Fruit fly (Drosophila melanogaster) whole organism, embryonic: Measurements from ENCODE around the gene Rbf.

Experiments used
- ATbp ChIP-seq: fragments of 200-800 bp; sonication (Bioruptor generic); optimal IDR thresholded peaks from 2 replicates; lab custom pipeline; 2017; ENCODE audit warnings: missing biosample characterization, mild to moderate bottlenecking, missing genetic modification characterization, missing genetic modification reagents
- Adf1 ChIP-seq: fragments of 200-800 bp; sonication (Bioruptor generic); IDR thresholded peaks from 2 replicates; pipeline ENCODE4 v1.3.6; 2022; ENCODE audit warnings: missing biosample characterization, missing genetic modification characterization
- Bdp1 ChIP-seq: fragments of 200-800 bp; sonication (Bioruptor generic); optimal IDR thresholded peaks from 3 replicates; lab custom pipeline; 2016; ENCODE audit warnings: missing biosample characterization, missing genetic modification characterization
- CG1024 ChIP-seq: fragments of 200-800 bp; sonication (Bioruptor generic); IDR thresholded peaks from 2 replicates; pipeline ENCODE4 v1.3.6; 2022; ENCODE audit warnings: missing biosample characterization, missing genetic modification characterization
- CG10979 ChIP-seq: fragments of 200-800 bp; sonication (Bioruptor generic); optimal IDR thresholded peaks from 2 replicates; lab custom pipeline; 2018; ENCODE audit warnings: missing biosample characterization, mild to moderate bottlenecking, missing genetic modification characterization, moderate library complexity
- CG11695 ChIP-seq: fragments of 200-800 bp; sonication (Bioruptor generic); IDR thresholded peaks from 3 replicates; pipeline ENCODE4 v1.3.6; 2022; ENCODE audit warnings: missing biosample characterization, missing genetic modification characterization
- CG12071 ChIP-seq: fragments of 200-800 bp; sonication (Bioruptor generic); optimal IDR thresholded peaks from 3 replicates; lab custom pipeline; 2018; ENCODE audit warnings: missing biosample characterization, mild to moderate bottlenecking, missing genetic modification characterization
- CG12744 ChIP-seq: fragments of 200-800 bp; sonication (Bioruptor generic); optimal IDR thresholded peaks from 2 replicates; lab custom pipeline; 2016; ENCODE audit warnings: missing biosample characterization, missing genetic modification characterization
- CG12942 ChIP-seq: fragments of 200-800 bp; sonication (Bioruptor generic); optimal IDR thresholded peaks from 3 replicates; lab custom pipeline; 2016; ENCODE audit warnings: missing biosample characterization, missing genetic modification characterization
- CG13894 ChIP-seq: fragments of 200-800 bp; sonication (Bioruptor generic); optimal IDR thresholded peaks from 3 replicates; lab custom pipeline; 2018; ENCODE audit warnings: missing biosample characterization, mild to moderate bottlenecking, missing genetic modification characterization, moderate library complexity
- CG14014 ChIP-seq: fragments of 200-800 bp; sonication (Bioruptor generic); IDR thresholded peaks from 2 replicates; pipeline ENCODE4 v1.3.6; 2022; ENCODE audit warnings: missing biosample characterization, missing genetic modification characterization
- CG14050 ChIP-seq: fragments of 200-800 bp; sonication (Bioruptor generic); IDR thresholded peaks from 3 replicates; pipeline ENCODE4 v1.3.6; 2022; ENCODE audit warnings: missing biosample characterization, missing genetic modification characterization
- CG3163 ChIP-seq: fragments of 200-800 bp; sonication (Bioruptor generic); optimal IDR thresholded peaks from 3 replicates; lab custom pipeline; 2016; ENCODE audit warnings: missing biosample characterization, missing genetic modification characterization
- CG32772 ChIP-seq: fragments of 200-800 bp; sonication (Bioruptor generic); IDR thresholded peaks from 2 replicates; pipeline ENCODE4 v1.3.6; 2022; ENCODE audit warnings: missing biosample characterization, missing genetic modification characterization
- CG3281 ChIP-seq: fragments of 200-800 bp; sonication (Bioruptor generic); optimal IDR thresholded peaks from 3 replicates; lab custom pipeline; 2017; ENCODE audit warnings: missing biosample characterization, mild to moderate bottlenecking, missing genetic modification characterization
- CG42726 ChIP-seq: fragments of 200-800 bp; sonication (Bioruptor generic); IDR thresholded peaks from 2 replicates; pipeline ENCODE4 v1.3.6; 2022; ENCODE audit warnings: missing biosample characterization, missing genetic modification characterization; ENCODE audit not compliant: partially characterized antibody
- CG4730 ChIP-seq: fragments of 200-800 bp; sonication (Bioruptor generic); IDR thresholded peaks from 2 replicates; pipeline ENCODE4 v1.3.6; 2022; ENCODE audit warnings: missing biosample characterization, missing genetic modification characterization
- CG4854 ChIP-seq: fragments of 200-800 bp; sonication (Bioruptor generic); optimal IDR thresholded peaks from 2 replicates; lab custom pipeline; 2016; ENCODE audit warnings: missing biosample characterization, missing genetic modification characterization, inconsistent platforms
- CG5245 ChIP-seq: fragments of 200-800 bp; sonication (Bioruptor generic); optimal IDR thresholded peaks from 3 replicates; lab custom pipeline; 2016; ENCODE audit warnings: missing biosample characterization, missing genetic modification characterization
- CG6765 ChIP-seq: fragments of 200-800 bp; sonication (Bioruptor generic); optimal IDR thresholded peaks from 3 replicates; lab custom pipeline; 2017; ENCODE audit warnings: missing biosample characterization, mild to moderate bottlenecking, missing genetic modification characterization
- CG6813 ChIP-seq: fragments of 200-800 bp; sonication (Bioruptor generic); optimal IDR thresholded peaks from 2 replicates; lab custom pipeline; 2017; ENCODE audit warnings: missing biosample characterization, missing genetic modification characterization, mild to moderate bottlenecking, moderate library complexity, missing genetic modification reagents
- CoRest ChIP-seq: fragments of 200-800 bp; sonication (Bioruptor generic); optimal IDR thresholded peaks from 3 replicates; lab custom pipeline; 2018; ENCODE audit warnings: missing biosample characterization, mild to moderate bottlenecking, missing genetic modification characterization, moderate library complexity
- Dad ChIP-seq: fragments of 200-800 bp; sonication (Bioruptor generic); optimal IDR thresholded peaks from 3 replicates; lab custom pipeline; 2016; ENCODE audit warnings: missing biosample characterization, missing genetic modification characterization
- Doc3 ChIP-seq: fragments of 200-800 bp; sonication (Bioruptor generic); IDR thresholded peaks from 3 replicates; pipeline ENCODE4 v1.3.6; 2022; ENCODE audit warnings: missing biosample characterization, missing genetic modification characterization; ENCODE audit not compliant: partially characterized antibody
- H15 ChIP-seq: fragments of 200-800 bp; sonication (Bioruptor generic); IDR thresholded peaks from 3 replicates; pipeline ENCODE4 v1.3.6; 2022; ENCODE audit warnings: missing biosample characterization, missing genetic modification characterization
- HLHmδ ChIP-seq: fragments of 200-800 bp; sonication (Bioruptor generic); optimal IDR thresholded peaks from 2 replicates; lab custom pipeline; 2018; ENCODE audit warnings: missing biosample characterization, mild to moderate bottlenecking, missing genetic modification characterization, moderate library complexity
- HmgD ChIP-seq: fragments of 200-800 bp; sonication (Bioruptor generic); optimal IDR thresholded peaks from 3 replicates; lab custom pipeline; 2016; ENCODE audit warnings: missing biosample characterization, missing genetic modification characterization
- Lim3 ChIP-seq: fragments of 200-800 bp; sonication (Bioruptor generic); IDR thresholded peaks from 2 replicates; pipeline ENCODE4 v1.3.6; 2022; ENCODE audit warnings: missing biosample characterization, missing genetic modification characterization
- MESR4 ChIP-seq: fragments of 200-800 bp; sonication (Bioruptor generic); optimal IDR thresholded peaks from 2 replicates; lab custom pipeline; 2018; ENCODE audit warnings: missing biosample characterization, mild to moderate bottlenecking, missing genetic modification characterization, moderate library complexity
- Mad ChIP-seq: fragments of 200-800 bp; sonication (Bioruptor generic); optimal IDR thresholded peaks from 2 replicates; lab custom pipeline; 2016; ENCODE audit warnings: missing biosample characterization, missing genetic modification characterization
- Mrtf ChIP-seq: fragments of 200-800 bp; sonication (Bioruptor generic); IDR thresholded peaks from 3 replicates; pipeline ENCODE4 v1.3.6; 2022; ENCODE audit warnings: missing biosample characterization, missing genetic modification characterization
- Sox102F ChIP-seq: fragments of 200-800 bp; sonication (Bioruptor generic); optimal IDR thresholded peaks from 2 replicates; lab custom pipeline; 2018; ENCODE audit warnings: missing biosample characterization, mild to moderate bottlenecking, missing genetic modification characterization, moderate library complexity
- Trl ChIP-seq, 3 experiments: fragments of >200 bp in 2 of 3; fragments of 200-800 bp in 1 of 3; sonication (Bioruptor generic) in 1 of 3; optimal IDR thresholded peaks; 2 replicates in 1 of 3; 3 replicates in 2 of 3; lab custom pipeline; 2016 to 2017; ENCODE audit warnings: missing biosample characterization in 1 of 3, missing genetic modification characterization in 1 of 3
- Usf ChIP-seq: fragments of 200-800 bp; sonication (Bioruptor generic); optimal IDR thresholded peaks from 2 replicates; lab custom pipeline; 2017; ENCODE audit warnings: missing genotype, missing biosample characterization, missing genetic modification characterization
- Vsx1 ChIP-seq: fragments of 200-800 bp; sonication (Bioruptor generic); optimal IDR thresholded peaks from 2 replicates; lab custom pipeline; 2017; ENCODE audit warnings: missing biosample characterization, mild to moderate bottlenecking, missing genetic modification characterization, missing genetic modification reagents
- disco-r ChIP-seq: fragments of 200-800 bp; sonication (Bioruptor generic); optimal IDR thresholded peaks from 2 replicates; lab custom pipeline; 2016; ENCODE audit warnings: missing biosample characterization, missing genetic modification characterization
- ham ChIP-seq: fragments of 200-800 bp; sonication (Bioruptor generic); IDR thresholded peaks from 2 replicates; pipeline ENCODE4 v1.3.6; 2022; ENCODE audit warnings: missing biosample characterization, missing genetic modification characterization
- hkb ChIP-seq, 2 experiments: fragments of 200-800 bp in 1 of 2; fragments of >200 bp in 1 of 2; sonication (Bioruptor generic) in 1 of 2; IDR thresholded peaks in 1 of 2; optimal IDR thresholded peaks in 1 of 2; 2 replicates each; pipeline versions ENCODE4 v1.3.6 to Lab custom; 2017 to 2022; ENCODE audit warnings: missing biosample characterization in 1 of 2, missing genetic modification characterization in 1 of 2
- jing ChIP-seq: fragments of 200-800 bp; sonication (Bioruptor generic); optimal IDR thresholded peaks from 2 replicates; lab custom pipeline; 2018; ENCODE audit warnings: missing biosample characterization, mild to moderate bottlenecking, missing genetic modification characterization
- mam ChIP-seq: fragments of 200-800 bp; sonication (Bioruptor generic); optimal IDR thresholded peaks from 3 replicates; lab custom pipeline; 2016; ENCODE audit warnings: missing biosample characterization, missing genetic modification characterization
- nerfin-1 ChIP-seq: fragments of 200-800 bp; sonication (Bioruptor generic); optimal IDR thresholded peaks from 3 replicates; lab custom pipeline; 2019; ENCODE audit warnings: missing biosample characterization, mild to moderate bottlenecking, missing genetic modification characterization, moderate library complexity
- oc ChIP-seq: fragments of 200-800 bp; sonication (Bioruptor generic); optimal IDR thresholded peaks from 2 replicates; lab custom pipeline; 2018; ENCODE audit warnings: missing biosample characterization, mild to moderate bottlenecking, missing genetic modification characterization, moderate library complexity
- pum ChIP-seq: fragments of 200-800 bp; sonication (Bioruptor generic); optimal IDR thresholded peaks from 2 replicates; lab custom pipeline; 2016; ENCODE audit warnings: missing biosample characterization, missing genetic modification characterization
- run ChIP-seq: fragments of 200-800 bp; sonication (Bioruptor generic); optimal IDR thresholded peaks from 3 replicates; lab custom pipeline; 2018; ENCODE audit warnings: missing biosample characterization, mild to moderate bottlenecking, missing genetic modification characterization
- sd ChIP-seq: fragments of 200-800 bp; sonication (Bioruptor generic); optimal IDR thresholded peaks from 3 replicates; lab custom pipeline; 2018; ENCODE audit warnings: missing biosample characterization, mild to moderate bottlenecking, missing genetic modification characterization, moderate library complexity
- so ChIP-seq: fragments of 200-800 bp; sonication (Bioruptor generic); IDR thresholded peaks from 3 replicates; pipeline ENCODE4 v1.3.6; 2022; ENCODE audit warnings: missing biosample characterization, missing genetic modification characterization
- sug ChIP-seq: fragments of 200-800 bp; optimal IDR thresholded peaks from 2 replicates; lab custom pipeline; 2019; ENCODE audit warnings: missing biosample characterization, mild to moderate bottlenecking, missing genetic modification characterization, moderate library complexity
- tio ChIP-seq: fragments of 200-800 bp; sonication (Bioruptor generic); optimal IDR thresholded peaks from 2 replicates; lab custom pipeline; 2017; ENCODE audit warnings: missing biosample characterization, missing genetic modification characterization, inconsistent platforms
- tx ChIP-seq: fragments of 200-800 bp; sonication (Bioruptor generic); optimal IDR thresholded peaks from 2 replicates; lab custom pipeline; 2016; ENCODE audit warnings: missing biosample characterization, missing genetic modification characterization
- wor ChIP-seq: fragments of 200-800 bp; sonication (Bioruptor generic); IDR thresholded peaks from 2 replicates; pipeline ENCODE4 v1.3.6; 2022; ENCODE audit warnings: missing biosample characterization, missing genetic modification characterization

The Rbf gene

dm6 chrX:765039-765508 lies 36.2 kb downstream of the Rbf start, which contains the start of gene RpL22 (continued):
- TF ChIP-seq CG4854 (GFP tag; lab: Kevin White, UChicago) (peak; percentile 82), Doc3 (GFP tag; lab: Robert Waterston, UW) (no peak), mam (GFP tag; lab: Kevin White, UChicago) (peak; percentile 73), ATbp (peak; percentile 90), CG12744 (GFP tag; lab: Kevin White, UChicago) (peak; percentile 84), CG1024 (peak; percentile 78), CG6765 (GFP tag; lab: Kevin White, UChicago) (peak; percentile 95), Vsx1 (GFP tag; lab: Kevin White, UChicago) (peak; percentile 86), Dad (GFP tag; lab: Kevin White, UChicago) (peak; percentile 88), nerfin-1 (tag; lab: Kevin White, UChicago) (peak; percentile 66), Trl (optimal IDR thresholded peaks at IDR 0.05; lab: Kevin White, UChicago) (no peak), Trl (GFP tag; optimal IDR thresholded peaks at IDR 0.05; lab: Kevin White, UChicago) (peak; percentile 92), CG13894 (peak; percentile 88), CG5245 (GFP tag; lab: Kevin White, UChicago) (peak; percentile 77), CG32772 (peak; percentile 69), CG12942 (GFP tag; lab: Kevin White, UChicago) (peak; percentile 85), CG3281 (GFP tag; lab: Kevin White, UChicago) (peak; percentile 86), MESR4 (GFP tag; lab: Kevin White, UChicago) (peak; percentile 100), CG4730 (GFP tag; lab: Robert Waterston, UW) (peak; percentile 71), CG14050 (peak; percentile 77), CG42726 (no peak), CoRest (tag; lab: Kevin White, UChicago) (peak; percentile 75), CG12071 (GFP tag; lab: Kevin White, UChicago) (peak; percentile 85), Mrtf (GFP tag; lab: Robert Waterston, UW) (peak; percentile 60; the same call in 2 of the 3 replicates), CG3163 (GFP tag; lab: Kevin White, UChicago) (peak; percentile 84), HLHmδ (GFP tag; lab: Kevin White, UChicago) (peak; percentile 98), Usf (GFP tag; lab: Kevin White, UChicago) (peak; percentile 83), sug (tag; lab: Kevin White, UChicago) (peak; percentile 77), CG6813 (peak; percentile 95), tio (GFP tag; lab: Kevin White, UChicago) (no peak), ham (GFP tag; lab: Robert Waterston, UW) (peak; percentile 56; the same call in 1 of the 2 replicates), CG14014 (peak; percentile 86), pum (GFP tag; lab: Kevin White, UChicago) (peak; percentile 74), Mad (GFP tag; lab: Kevin White, UChicago) (peak; percentile 92), tx (GFP tag; lab: Kevin White, UChicago) (peak; percentile 77), Lim3 (GFP tag; lab: Robert Waterston, UW) (no peak), run (tag; lab: Kevin White, UChicago) (peak; percentile 72), Sox102F (GFP tag; lab: Kevin White, UChicago) (peak; percentile 60), so (GFP tag; lab: Robert Waterston, UW) (peak; percentile 81), oc (tag; lab: Kevin White, UChicago) (peak; percentile 73), disco-r (GFP tag; lab: Kevin White, UChicago) (peak; percentile 85), CG10979 (tag; lab: Kevin White, UChicago) (peak; percentile 72), Adf1 (GFP tag; lab: Robert Waterston, UW) (peak; percentile 73), CG11695 (GFP tag; lab: Robert Waterston, UW) (peak; percentile 68), jing (GFP tag; lab: Kevin White, UChicago) (peak; percentile 60), wor (GFP tag; lab: Robert Waterston, UW) (0 out of 2 replicates have a peak, but pooled peaks have one; percentile 32), sd (peak; percentile 57), Bdp1 (peak; percentile 78), hkb (optimal IDR thresholded peaks at IDR 0.05; lab: Kevin White, UChicago) (no peak), hkb (GFP tag; IDR thresholded peaks at IDR 0.05; lab: Robert Waterston, UW) (peak; percentile 87), HmgD (GFP tag; lab: Kevin White, UChicago) (peak; percentile 93), H15 (GFP tag; lab: Robert Waterston, UW) (peak; percentile 84)
